Worm (Caenorhabditis elegans) whole organism, mixed stage, embryonic: ENCODE data around the gene F58A4.1.

Source experiments
- M03D4.4 ChIP-seq: sonication (generic microtip); optimal IDR thresholded peaks from 2 replicates; lab custom pipeline; 2017; ENCODE audit warnings: mild to moderate bottlenecking, missing genetic modification characterization, missing compliant biosample characterization
- bed-3 ChIP-seq: fragments of 200-800 bp; sonication (Bioruptor generic); optimal IDR thresholded peaks from 3 replicates; lab custom pipeline; 2018; ENCODE audit warnings: mild to moderate bottlenecking, missing genetic modification characterization, moderate library complexity, missing compliant biosample characterization
- blmp-1 ChIP-seq: fragments of 150-350 bp; optimal IDR thresholded peaks from 2 replicates; lab custom pipeline; 2014; ENCODE audit warnings: missing biosample characterization, missing genetic modification characterization
- ceh-39 ChIP-seq: fragments of 150-350 bp; optimal IDR thresholded peaks from 2 replicates; lab custom pipeline; 2014; ENCODE audit warnings: missing biosample characterization, missing genetic modification characterization
- ceh-43 ChIP-seq: fragments of 200-800 bp; sonication (Bioruptor generic); optimal IDR thresholded peaks from 2 replicates; lab custom pipeline; 2018; ENCODE audit warnings: mild to moderate bottlenecking, missing genetic modification characterization, moderate library complexity, missing compliant biosample characterization
- ceh-83 ChIP-seq: fragments of 200-800 bp; sonication (Bioruptor generic); optimal IDR thresholded peaks from 2 replicates; lab custom pipeline; 2018; ENCODE audit warnings: mild to moderate bottlenecking, missing genetic modification characterization, missing compliant biosample characterization
- ces-1 ChIP-seq: fragments of 150-350 bp; optimal IDR thresholded peaks from 2 replicates; lab custom pipeline; 2014; ENCODE audit warnings: missing biosample characterization, missing genetic modification reagents, missing genetic modification characterization
- drap-1 ChIP-seq: fragments of 200-800 bp; sonication (Bioruptor generic); optimal IDR thresholded peaks from 3 replicates; lab custom pipeline; 2018; ENCODE audit warnings: mild to moderate bottlenecking, missing genetic modification characterization, missing compliant biosample characterization
- elt-1 ChIP-seq: sonication (generic microtip); optimal IDR thresholded peaks from 2 replicates; lab custom pipeline; 2017; ENCODE audit warnings: missing genetic modification characterization, mild to moderate bottlenecking, missing compliant biosample characterization, antibody characterized with exemption, moderate library complexity, borderline replicate concordance; ENCODE audit not compliant: insufficient read depth
- elt-3 ChIP-seq: fragments of 150-350 bp; optimal IDR thresholded peaks from 2 replicates; lab custom pipeline; 2014; ENCODE audit warnings: missing biosample characterization, missing genetic modification characterization
- flh-1 ChIP-seq: fragments of 200-800 bp; sonication (Bioruptor generic); optimal IDR thresholded peaks from 2 replicates; lab custom pipeline; 2018; ENCODE audit warnings: mild to moderate bottlenecking, missing genetic modification characterization, moderate library complexity, missing compliant biosample characterization
- ham-2 ChIP-seq: fragments of 200-800 bp; sonication (Bioruptor generic); optimal IDR thresholded peaks from 2 replicates; lab custom pipeline; 2018; ENCODE audit warnings: mild to moderate bottlenecking, missing genetic modification characterization, missing compliant biosample characterization
- hlh-1 ChIP-seq: fragments of 150-350 bp; optimal IDR thresholded peaks from 2 replicates; lab custom pipeline; 2014; ENCODE audit warnings: missing biosample characterization, missing genetic modification reagents, missing genetic modification characterization
- lin-13 ChIP-seq: fragments of 150-350 bp; optimal IDR thresholded peaks from 2 replicates; lab custom pipeline; 2014; ENCODE audit warnings: missing biosample characterization, missing genetic modification characterization
- lin-32 ChIP-seq: fragments of 200-800 bp; sonication (Bioruptor generic); optimal IDR thresholded peaks from 2 replicates; lab custom pipeline; 2018; ENCODE audit warnings: mild to moderate bottlenecking, missing genetic modification characterization, missing compliant biosample characterization
- lsy-2 ChIP-seq: fragments of 150-350 bp; optimal IDR thresholded peaks from 2 replicates; lab custom pipeline; 2014; ENCODE audit warnings: missing biosample characterization, missing genetic modification characterization
- mab-5 ChIP-seq: fragments of 150-350 bp; optimal IDR thresholded peaks from 2 replicates; lab custom pipeline; 2014; ENCODE audit warnings: missing biosample characterization, missing genetic modification characterization
- mep-1 ChIP-seq: fragments of 150-350 bp; optimal IDR thresholded peaks from 2 replicates; lab custom pipeline; 2017; ENCODE audit warnings: missing biosample characterization, missing genetic modification reagents, missing genetic modification characterization, inconsistent platforms
- mls-2 ChIP-seq: sonication (generic microtip); optimal IDR thresholded peaks from 2 replicates; lab custom pipeline; 2016; ENCODE audit warnings: mild to moderate bottlenecking, missing genetic modification characterization, moderate library complexity, missing compliant biosample characterization
- nhr-12 ChIP-seq: fragments of 150-350 bp; optimal IDR thresholded peaks from 2 replicates; lab custom pipeline; 2014; ENCODE audit warnings: missing biosample characterization, missing genetic modification characterization
- nhr-2 ChIP-seq: fragments of 150-350 bp; optimal IDR thresholded peaks from 2 replicates; lab custom pipeline; 2014; ENCODE audit warnings: missing biosample characterization, missing genetic modification characterization
- nhr-237 ChIP-seq: fragments of 150-350 bp; optimal IDR thresholded peaks from 2 replicates; lab custom pipeline; 2014; ENCODE audit warnings: missing biosample characterization, missing genetic modification characterization
- nhr-28 ChIP-seq: fragments of 150-350 bp; optimal IDR thresholded peaks from 2 replicates; lab custom pipeline; 2014; ENCODE audit warnings: missing biosample characterization, missing genetic modification characterization
- nhr-76 ChIP-seq: sonication (generic microtip); optimal IDR thresholded peaks from 2 replicates; lab custom pipeline; 2017; ENCODE audit warnings: missing biosample characterization, missing genetic modification characterization
- pha-4 ChIP-seq: fragments of 150-350 bp; optimal IDR thresholded peaks from 2 replicates; lab custom pipeline; 2018; ENCODE audit warnings: missing biosample characterization, missing genetic modification reagents, missing genetic modification characterization
- sem-2 ChIP-seq: fragments of 200-800 bp; sonication (Bioruptor generic); optimal IDR thresholded peaks from 2 replicates; lab custom pipeline; 2018; ENCODE audit warnings: mild to moderate bottlenecking, missing genetic modification characterization, missing compliant biosample characterization
- snpc-4 ChIP-seq: fragments of 150-350 bp; optimal IDR thresholded peaks from 2 replicates; lab custom pipeline; 2014; ENCODE audit warnings: missing biosample characterization, missing genetic modification characterization
- sptf-1 ChIP-seq: sonication (generic microtip); optimal IDR thresholded peaks from 2 replicates; lab custom pipeline; 2017; ENCODE audit warnings: mild to moderate bottlenecking, missing genetic modification characterization, moderate library complexity, missing compliant biosample characterization
- tbx-8 ChIP-seq: fragments of 200-800 bp; sonication (Bioruptor generic); optimal IDR thresholded peaks from 2 replicates; lab custom pipeline; 2018; ENCODE audit warnings: mild to moderate bottlenecking, missing genetic modification characterization, moderate library complexity, missing compliant biosample characterization
- unc-120 ChIP-seq: sonication (generic microtip); optimal IDR thresholded peaks from 2 replicates; lab custom pipeline; 2017; ENCODE audit warnings: missing genetic modification characterization, missing compliant biosample characterization; ENCODE audit not compliant: poor library complexity, severe bottlenecking
- unc-39 ChIP-seq: fragments of 150-350 bp; optimal IDR thresholded peaks from 2 replicates; lab custom pipeline; 2014; ENCODE audit warnings: missing biosample characterization, missing genetic modification characterization
- unc-62 ChIP-seq: fragments of 150-350 bp; optimal IDR thresholded peaks from 2 replicates; lab custom pipeline; 2014; ENCODE audit warnings: missing biosample characterization, missing genetic modification reagents, missing genetic modification characterization
- zip-8 ChIP-seq: fragments of 150-350 bp; optimal IDR thresholded peaks from 2 replicates; lab custom pipeline; 2014; ENCODE audit warnings: missing biosample characterization, missing genetic modification characterization
- ztf-11 ChIP-seq: fragments of 150-350 bp; optimal IDR thresholded peaks from 2 replicates; lab custom pipeline; 2014; ENCODE audit warnings: missing biosample characterization, missing genetic modification characterization

The F58A4.1 gene

DNA sequence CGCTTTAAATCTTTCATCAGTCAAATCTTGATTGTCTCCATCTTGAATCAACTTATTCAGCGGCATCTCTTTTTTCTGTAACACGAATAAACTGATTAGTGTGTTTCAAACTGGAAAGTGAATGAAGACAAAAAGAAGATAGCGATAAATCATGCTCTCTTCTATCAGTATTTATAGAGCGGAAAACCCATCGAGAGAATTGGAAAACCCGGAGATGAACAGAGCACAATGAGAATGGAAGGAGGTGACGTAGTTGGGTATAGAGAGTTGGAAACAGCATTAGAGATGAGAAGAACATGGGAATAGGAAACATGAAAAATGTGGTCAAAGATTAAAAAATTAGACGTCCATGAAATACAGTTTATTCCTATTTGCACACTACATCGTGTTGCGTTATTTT, 6.2 kb upstream of the F58A4.1 start, which contains the start of gene acox-1.5:
Gene acox-1.5, minus strand, starts transcription at position 75 of the 400 bp plus-strand sequence.
- no peak for TF ChIP-seq unc-39
- no peak for TF ChIP-seq nhr-237 (tag; lab: Kevin White, UChicago)
- TF ChIP-seq mab-5 (tag; lab: Kevin White, UChicago), result no peak
- no peak for TF ChIP-seq nhr-2 (tag; lab: Kevin White, UChicago)
- TF ChIP-seq zip-8 (tag; lab: Kevin White, UChicago), result no peak
- no peak for TF ChIP-seq hlh-1 (tag; lab: Kevin White, UChicago)
- no peak for TF ChIP-seq mls-2
- TF ChIP-seq elt-1 (tag; lab: Kevin White, UChicago), result no peak
- TF ChIP-seq sem-2 (GFP tag; lab: Kevin White, UChicago), result no peak
- no peak for TF ChIP-seq elt-3
- TF ChIP-seq pha-4 (tag; lab: Kevin White, UChicago), result no peak
- no peak for TF ChIP-seq ztf-11 (tag; lab: Kevin White, UChicago)
- TF ChIP-seq flh-1, result no peak
- TF ChIP-seq tbx-8 (GFP tag; lab: Kevin White, UChicago), result no peak
- no peak for TF ChIP-seq ceh-83 (GFP tag; lab: Kevin White, UChicago)
- no peak for TF ChIP-seq ham-2
- no peak for TF ChIP-seq blmp-1 (tag; lab: Kevin White, UChicago)
- TF ChIP-seq drap-1 (GFP tag; lab: Kevin White, UChicago), result no peak

ce11 chrIII:9595563-9595962, 2.7 kb upstream of the F58A4.1 start, which contains the start of gene rom-2:
Gene rom-2 (minus strand): TSS chrIII:9595663.
- TF ChIP-seq pha-4 (tag; lab: Kevin White, UChicago) (no peak), snpc-4 (tag; lab: Kevin White, UChicago) (no peak), sptf-1 (tag; lab: Kevin White, UChicago) (no peak), ham-2 (no peak), mep-1 (tag; lab: Kevin White, UChicago) (no peak), unc-120 (no peak), lsy-2 (tag; lab: Kevin White, UChicago) (no peak), unc-39 (no peak)

ce11 chrIII:9597044-9597443, 1.2 kb upstream of the F58A4.1 start, which contains the start of gene C48B4.12:
Gene C48B4.12 (plus strand): TSS chrIII:9597344.
- TF ChIP-seq ceh-43, result no peak
- no peak for TF ChIP-seq mep-1 (tag; lab: Kevin White, UChicago)
- TF ChIP-seq lin-32 (GFP tag; lab: Kevin White, UChicago), result no peak

DNA sequence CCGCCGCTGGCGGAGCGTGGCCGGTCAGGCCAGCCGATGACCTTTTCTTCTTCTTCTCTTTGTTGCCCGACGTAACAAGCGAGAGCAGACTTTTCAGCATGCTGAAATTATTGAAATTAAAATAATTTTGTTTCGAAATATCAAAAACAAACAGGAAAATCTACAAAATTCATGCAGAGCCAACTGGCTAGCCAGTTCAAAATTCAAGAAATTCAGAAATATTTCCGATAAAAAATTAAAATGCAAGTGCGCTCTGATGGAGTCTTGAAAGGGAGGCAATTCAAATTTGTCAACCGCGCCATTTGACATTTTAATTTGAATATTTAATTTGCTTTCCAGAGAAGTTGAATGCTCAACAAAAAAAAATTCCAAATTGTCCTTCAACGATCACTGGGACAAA, 2.4 kb downstream of the F58A4.1 start, which contains the start of gene F58A4.2:
Gene F58A4.2, minus strand, starts transcription at position 101 of the 400 bp plus-strand sequence.
- TF ChIP-seq nhr-12 (tag; lab: Kevin White, UChicago), result no peak
- no peak for TF ChIP-seq lsy-2 (tag; lab: Kevin White, UChicago)
- no peak for TF ChIP-seq ceh-83 (GFP tag; lab: Kevin White, UChicago)
- TF ChIP-seq ces-1 (GFP tag; lab: Kevin White, UChicago), result no peak
- TF ChIP-seq lin-32 (GFP tag; lab: Kevin White, UChicago), result no peak
- TF ChIP-seq zip-8 (tag; lab: Kevin White, UChicago), result no peak
- no peak for TF ChIP-seq ceh-39 (tag; lab: Kevin White, UChicago)
- TF ChIP-seq elt-1 (tag; lab: Kevin White, UChicago), result no peak
- no peak for TF ChIP-seq sptf-1 (tag; lab: Kevin White, UChicago)
- no peak for TF ChIP-seq nhr-76 (tag; lab: Kevin White, UChicago)
- TF ChIP-seq mls-2, result no peak
- no peak for TF ChIP-seq nhr-2 (tag; lab: Kevin White, UChicago)
- no peak for TF ChIP-seq ztf-11 (tag; lab: Kevin White, UChicago)
- TF ChIP-seq unc-39, result no peak

- TF ChIP-seq nhr-28 (tag; lab: Kevin White, UChicago) (no peak), hlh-1 (tag; lab: Kevin White, UChicago) (no peak), unc-62 (GFP tag; lab: Kevin White, UChicago) (no peak), sem-2 (GFP tag; lab: Kevin White, UChicago) (no peak), mls-2 (no peak), bed-3 (GFP tag; lab: Kevin White, UChicago) (no peak), ceh-83 (GFP tag; lab: Kevin White, UChicago) (no peak), nhr-76 (tag; lab: Kevin White, UChicago) (no peak), ces-1 (GFP tag; lab: Kevin White, UChicago) (no peak), lin-32 (GFP tag; lab: Kevin White, UChicago) (no peak), nhr-2 (tag; lab: Kevin White, UChicago) (no peak), M03D4.4 (tag; lab: Kevin White, UChicago) (no peak), elt-3 (no peak), zip-8 (tag; lab: Kevin White, UChicago) (no peak), lin-13 (tag; lab: Kevin White, UChicago) (no peak), ham-2 (no peak)
These were observed 10.4 kb downstream of the F58A4.1 start, which contains the start of gene clec-161 for ce11 chrIII:9608650-9609049. Gene clec-161 (minus strand): TSS chrIII:9608750.
